Worm (Caenorhabditis elegans) whole organism, young adult: ENCODE data around the gene pqn-16.

Source experiments
- egl-18 ChIP-seq: fragments of 200-800 bp; sonication (Bioruptor generic); IDR thresholded peaks from 2 replicates; pipeline ENCODE4 v1.3.6; 2022; ENCODE audit warnings: missing genetic modification reagents, missing genetic modification characterization, missing compliant biosample characterization
- unc-130 ChIP-seq: sonication (generic microtip); optimal IDR thresholded peaks from 2 replicates; lab custom pipeline; 2016; ENCODE audit warnings: missing genetic modification reagents, missing genetic modification characterization, missing compliant biosample characterization
- xnd-1 ChIP-seq: sonication (generic microtip); optimal IDR thresholded peaks from 2 replicates; lab custom pipeline; 2016; ENCODE audit warnings: missing genotype, missing genetic modification reagents, missing genetic modification characterization, missing compliant biosample characterization
- ztf-6 ChIP-seq: fragments of 200-800 bp; sonication (Bioruptor generic); IDR thresholded peaks from 2 replicates; pipeline ENCODE4 v1.3.6; 2022; ENCODE audit warnings: missing genetic modification reagents, missing genetic modification characterization, missing compliant biosample characterization

DNA sequence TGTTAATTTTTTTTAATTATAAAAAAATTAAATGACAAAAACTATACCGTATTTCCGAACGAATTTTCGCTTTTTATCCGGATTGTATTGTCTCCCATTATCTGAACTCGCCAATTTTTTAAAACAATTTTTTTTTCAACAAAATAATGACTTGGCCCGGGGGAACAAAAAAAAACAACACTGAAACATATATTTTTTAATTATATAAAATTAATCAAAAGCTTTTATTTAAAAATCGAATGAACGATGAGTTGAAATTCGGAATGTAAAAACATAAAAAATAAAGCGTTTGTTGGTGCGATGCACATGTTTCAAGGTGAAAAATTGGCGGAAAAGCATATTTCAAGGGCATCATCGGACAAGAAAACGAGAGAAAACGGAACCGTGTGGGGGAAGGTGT is 39.7 kb downstream of the pqn-16 start, which contains the start of gene mdt-27:
- TF ChIP-seq ztf-6 (GFP tag; lab: Robert Waterston, UW) (no peak), xnd-1 (tag; lab: Kevin White, UChicago) (no peak), unc-130 (GFP tag; lab: Kevin White, UChicago) (no peak), egl-18 (GFP tag; lab: Robert Waterston, UW) (no peak)
